Fruit fly (Drosophila melanogaster) whole organism, embryonic: ENCODE data around the gene CG5521.

Source experiments
- Ada2b ChIP-seq: fragments of 200-800 bp; sonication (Bioruptor generic); IDR thresholded peaks from 2 replicates; pipeline ENCODE4 v1.3.6; 2022; ENCODE audit warnings: missing biosample characterization, missing genetic modification characterization
- C15 ChIP-seq: fragments of 200-800 bp; sonication (Bioruptor generic); IDR thresholded peaks from 3 replicates; pipeline ENCODE4 v1.3.6; 2022; ENCODE audit warnings: missing biosample characterization, missing genetic modification characterization
- CG10147 ChIP-seq: fragments of 200-800 bp; sonication (Bioruptor generic); optimal IDR thresholded peaks from 2 replicates; lab custom pipeline; 2019; ENCODE audit warnings: missing biosample characterization, mild to moderate bottlenecking, missing genetic modification characterization, moderate library complexity
- CG10654 ChIP-seq: fragments of 200-800 bp; sonication (Bioruptor generic); optimal IDR thresholded peaks from 2 replicates; lab custom pipeline; 2016; ENCODE audit warnings: missing biosample characterization, missing genetic modification characterization
- CG12299 ChIP-seq: fragments of 200-800 bp; sonication (Bioruptor generic); optimal IDR thresholded peaks from 2 replicates; lab custom pipeline; 2018; ENCODE audit warnings: missing biosample characterization, mild to moderate bottlenecking, missing genetic modification characterization
- CG12391 ChIP-seq: fragments of 200-800 bp; sonication (Bioruptor generic); optimal IDR thresholded peaks from 3 replicates; lab custom pipeline; 2018; ENCODE audit warnings: missing biosample characterization, mild to moderate bottlenecking, missing genetic modification characterization, moderate library complexity
- CG13624 ChIP-seq: fragments of 200-800 bp; sonication (Bioruptor generic); optimal IDR thresholded peaks from 2 replicates; lab custom pipeline; 2016; ENCODE audit warnings: missing biosample characterization, missing genetic modification characterization
- CG16815 ChIP-seq: fragments of 200-800 bp; sonication (Bioruptor generic); optimal IDR thresholded peaks from 3 replicates; lab custom pipeline; 2017; ENCODE audit warnings: missing biosample characterization, mild to moderate bottlenecking, missing genetic modification characterization
- CG18599 ChIP-seq: fragments of 200-800 bp; sonication (Bioruptor generic); optimal IDR thresholded peaks from 3 replicates; lab custom pipeline; 2017; ENCODE audit warnings: missing biosample characterization, missing genetic modification characterization, mild to moderate bottlenecking, moderate library complexity, missing genetic modification reagents
- CG32772 ChIP-seq: fragments of 200-800 bp; sonication (Bioruptor generic); IDR thresholded peaks from 2 replicates; pipeline ENCODE4 v1.3.6; 2022; ENCODE audit warnings: missing biosample characterization, missing genetic modification characterization
- CG3407 ChIP-seq: fragments of 200-800 bp; sonication (Bioruptor generic); optimal IDR thresholded peaks from 2 replicates; lab custom pipeline; 2018; ENCODE audit warnings: missing biosample characterization, mild to moderate bottlenecking, missing genetic modification characterization
- CG34224 ChIP-seq: fragments of 200-800 bp; sonication (Bioruptor generic); IDR thresholded peaks from 3 replicates; pipeline ENCODE4 v1.3.6; 2022; ENCODE audit warnings: missing biosample characterization, missing genetic modification characterization; ENCODE audit not compliant: partially characterized antibody
- CG34422 ChIP-seq: fragments of 200-800 bp; sonication (Bioruptor generic); IDR thresholded peaks from 3 replicates; pipeline ENCODE4 v1.3.6; 2022; ENCODE audit warnings: missing biosample characterization, missing genetic modification characterization
- CG4360 ChIP-seq: fragments of 200-800 bp; sonication (Bioruptor generic); IDR thresholded peaks from 2 replicates; pipeline ENCODE4 v1.3.6; 2022; ENCODE audit warnings: missing biosample characterization, missing genetic modification characterization
- CG5180 ChIP-seq: fragments of 200-800 bp; sonication (Bioruptor generic); optimal IDR thresholded peaks from 3 replicates; lab custom pipeline; 2017; ENCODE audit warnings: missing biosample characterization, missing genetic modification characterization, mild to moderate bottlenecking, moderate library complexity, missing genetic modification reagents
- CG6654 ChIP-seq: fragments of 200-800 bp; sonication (Bioruptor generic); optimal IDR thresholded peaks from 2 replicates; lab custom pipeline; 2017; ENCODE audit warnings: missing biosample characterization, mild to moderate bottlenecking, missing genetic modification characterization
- CG6854 ChIP-seq: fragments of 200-800 bp; sonication (Bioruptor generic); optimal IDR thresholded peaks from 3 replicates; lab custom pipeline; 2017; ENCODE audit warnings: missing biosample characterization, mild to moderate bottlenecking, missing genetic modification characterization
- CG7556 ChIP-seq: fragments of 200-800 bp; sonication (Bioruptor generic); optimal IDR thresholded peaks from 2 replicates; lab custom pipeline; 2017; ENCODE audit warnings: missing biosample characterization, mild to moderate bottlenecking, missing genetic modification characterization
- Doc3 ChIP-seq: fragments of 200-800 bp; sonication (Bioruptor generic); IDR thresholded peaks from 3 replicates; pipeline ENCODE4 v1.3.6; 2022; ENCODE audit warnings: missing biosample characterization, missing genetic modification characterization; ENCODE audit not compliant: partially characterized antibody
- Drgx ChIP-seq: fragments of 200-800 bp; sonication (Bioruptor generic); IDR thresholded peaks from 2 replicates; pipeline ENCODE4 v1.3.6; 2022; ENCODE audit warnings: missing biosample characterization, missing genetic modification characterization
- Fer3 ChIP-seq: fragments of 200-800 bp; sonication (Bioruptor generic); optimal IDR thresholded peaks from 2 replicates; lab custom pipeline; 2018; ENCODE audit warnings: missing biosample characterization, mild to moderate bottlenecking, missing genetic modification characterization, moderate library complexity
- Hr51 ChIP-seq, 2 experiments: fragments of 200-800 bp; sonication (Bioruptor generic); optimal IDR thresholded peaks; 2 replicates in 1 of 2; 3 replicates in 1 of 2; lab custom pipeline; 2016 to 2018; ENCODE audit warnings: missing biosample characterization in 2 of 2, missing genetic modification characterization in 2 of 2, mild to moderate bottlenecking in 1 of 2, moderate library complexity in 1 of 2
- PHDP ChIP-seq: fragments of 200-800 bp; sonication (Bioruptor generic); optimal IDR thresholded peaks from 3 replicates; lab custom pipeline; 2018; ENCODE audit warnings: missing biosample characterization, mild to moderate bottlenecking, missing genetic modification characterization, moderate library complexity
- Usf ChIP-seq: fragments of 200-800 bp; sonication (Bioruptor generic); optimal IDR thresholded peaks from 2 replicates; lab custom pipeline; 2017; ENCODE audit warnings: missing genotype, missing biosample characterization, missing genetic modification characterization
- al ChIP-seq: fragments of 200-800 bp; sonication (Bioruptor generic); IDR thresholded peaks from 2 replicates; pipeline ENCODE4 v1.3.6; 2022; ENCODE audit warnings: missing biosample characterization, missing genetic modification characterization
- aop ChIP-seq: fragments of 200-800 bp; sonication (Bioruptor generic); IDR thresholded peaks from 2 replicates; pipeline ENCODE4 v1.3.6; 2022; ENCODE audit warnings: missing biosample characterization, missing genetic modification characterization
- btn ChIP-seq: fragments of 200-800 bp; sonication (Bioruptor generic); optimal IDR thresholded peaks from 2 replicates; lab custom pipeline; 2016; ENCODE audit warnings: missing biosample characterization, missing genetic modification characterization
- cas ChIP-seq: fragments of 200-800 bp; sonication (Bioruptor generic); IDR thresholded peaks from 2 replicates; pipeline ENCODE4 v1.3.6; 2022; ENCODE audit warnings: missing biosample characterization, missing genetic modification characterization
- chinmo ChIP-seq: fragments of 200-800 bp; sonication (Bioruptor generic); IDR thresholded peaks from 4 replicates; pipeline ENCODE4 v1.3.6; 2022; ENCODE audit warnings: missing biosample characterization, missing genetic modification characterization; ENCODE audit not compliant: partially characterized antibody
- crc ChIP-seq: fragments of 200-800 bp; sonication (Bioruptor generic); optimal IDR thresholded peaks from 2 replicates; lab custom pipeline; 2016; ENCODE audit warnings: missing biosample characterization, missing genetic modification characterization
- cwo ChIP-seq: fragments of 200-800 bp; sonication (Bioruptor generic); optimal IDR thresholded peaks from 3 replicates; lab custom pipeline; 2017; ENCODE audit warnings: missing biosample characterization, missing genetic modification characterization, mild to moderate bottlenecking, moderate library complexity, missing genetic modification reagents
- inv ChIP-seq: fragments of 200-800 bp; sonication (Bioruptor generic); IDR thresholded peaks from 2 replicates; pipeline ENCODE4 v1.3.6; 2022; ENCODE audit warnings: missing biosample characterization, missing genetic modification characterization; ENCODE audit not compliant: partially characterized antibody
- jing ChIP-seq: fragments of 200-800 bp; sonication (Bioruptor generic); optimal IDR thresholded peaks from 2 replicates; lab custom pipeline; 2018; ENCODE audit warnings: missing biosample characterization, mild to moderate bottlenecking, missing genetic modification characterization
- kah ChIP-seq: fragments of 200-800 bp; sonication (Bioruptor generic); optimal IDR thresholded peaks from 2 replicates; lab custom pipeline; 2018; ENCODE audit warnings: missing biosample characterization, mild to moderate bottlenecking, missing genetic modification characterization
- lov ChIP-seq, 2 experiments: fragments of 200-800 bp in 1 of 2; fragments of >200 bp in 1 of 2; sonication (Bioruptor generic) in 1 of 2; IDR thresholded peaks in 1 of 2; optimal IDR thresholded peaks in 1 of 2; 2 replicates in 1 of 2; 3 replicates in 1 of 2; pipeline versions ENCODE4 v1.3.6 to Lab custom; 2017 to 2022; ENCODE audit warnings: missing biosample characterization in 1 of 2, missing genetic modification characterization in 1 of 2
- nau ChIP-seq: fragments of 200-800 bp; sonication (Bioruptor generic); optimal IDR thresholded peaks from 3 replicates; lab custom pipeline; 2017; ENCODE audit warnings: missing biosample characterization, mild to moderate bottlenecking, missing genetic modification characterization, missing genetic modification reagents
- odd ChIP-seq: fragments of 200-800 bp; sonication (Bioruptor generic); optimal IDR thresholded peaks from 2 replicates; lab custom pipeline; 2017; ENCODE audit warnings: missing biosample characterization, mild to moderate bottlenecking, missing genetic modification characterization
- prd ChIP-seq, 3 experiments: fragments of >200 bp in 2 of 3; fragments of 200-800 bp in 1 of 3; sonication (Bioruptor generic) in 1 of 3; optimal IDR thresholded peaks in 2 of 3; IDR thresholded peaks in 1 of 3; 2 replicates in 2 of 3; 3 replicates in 1 of 3; pipeline versions ENCODE4 v1.3.6 to Lab custom; 2017 to 2022; ENCODE audit warnings: missing biosample characterization in 1 of 3, missing genetic modification characterization in 1 of 3
- salm ChIP-seq: fragments of 200-800 bp; sonication (Bioruptor generic); optimal IDR thresholded peaks from 2 replicates; lab custom pipeline; 2018; ENCODE audit warnings: missing biosample characterization, mild to moderate bottlenecking, missing genetic modification characterization
- sc ChIP-seq, 3 experiments: fragments of >200 bp in 2 of 3; fragments of 200-800 bp in 1 of 3; sonication (Bioruptor generic) in 1 of 3; optimal IDR thresholded peaks; 2 replicates in 2 of 3; 3 replicates in 1 of 3; lab custom pipeline; 2017; ENCODE audit warnings: mild to moderate bottlenecking in 1 of 3, missing biosample characterization in 1 of 3, missing genetic modification characterization in 1 of 3, missing genetic modification reagents in 1 of 3
- sd ChIP-seq: fragments of 200-800 bp; sonication (Bioruptor generic); optimal IDR thresholded peaks from 3 replicates; lab custom pipeline; 2018; ENCODE audit warnings: missing biosample characterization, mild to moderate bottlenecking, missing genetic modification characterization, moderate library complexity
- sr ChIP-seq: fragments of 200-800 bp; sonication (Bioruptor generic); IDR thresholded peaks from 3 replicates; pipeline ENCODE4 v1.3.6; 2022; ENCODE audit warnings: missing biosample characterization, missing genetic modification characterization
- ssp ChIP-seq: fragments of 200-800 bp; sonication (Bioruptor generic); IDR thresholded peaks from 2 replicates; pipeline ENCODE4 v1.3.6; 2022; ENCODE audit warnings: missing biosample characterization, missing genetic modification characterization
- stc ChIP-seq: fragments of 200-800 bp; sonication (Bioruptor generic); IDR thresholded peaks from 2 replicates; pipeline ENCODE4 v1.3.6; 2022; ENCODE audit warnings: missing biosample characterization, missing genetic modification characterization
- vfl ChIP-seq: fragments of 200-800 bp; sonication (Bioruptor generic); optimal IDR thresholded peaks from 2 replicates; lab custom pipeline; 2016; ENCODE audit warnings: missing biosample characterization, missing genetic modification characterization
- vvl ChIP-seq: fragments of 200-800 bp; sonication (Bioruptor generic); IDR thresholded peaks from 2 replicates; pipeline ENCODE4 v1.3.6; 2022; ENCODE audit warnings: missing biosample characterization, missing genetic modification characterization

Gene CG5521

DNA sequence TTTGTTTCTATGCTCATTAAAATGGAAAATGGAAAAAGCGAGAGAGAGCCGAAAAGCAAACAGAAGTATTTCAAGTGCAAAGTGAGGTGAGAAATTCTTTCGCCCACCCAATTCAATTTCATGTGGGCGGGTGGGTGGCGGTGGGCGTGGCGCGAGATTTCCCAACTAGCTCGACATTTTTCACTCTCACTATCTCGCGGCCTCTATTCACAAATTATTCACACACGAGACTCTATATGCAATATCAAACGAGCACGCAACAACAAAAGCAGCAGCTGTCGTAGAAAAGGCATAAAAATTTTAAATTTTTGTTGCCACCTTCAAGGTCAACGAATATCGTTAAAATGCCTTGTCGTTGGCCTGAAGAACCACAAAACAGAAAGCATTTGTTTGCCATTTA lies 47.9 kb upstream of the CG5521 start:
- TF ChIP-seq CG16815 (GFP tag; lab: Kevin White, UChicago): no peak
- no peak for TF ChIP-seq ssp (GFP tag; lab: Robert Waterston, UW)
- peak; percentile 8 for TF ChIP-seq CG5180 (GFP tag; lab: Kevin White, UChicago)
- TF ChIP-seq nau (GFP tag; lab: Kevin White, UChicago): peak; percentile 17
- TF ChIP-seq cas (GFP tag; lab: Robert Waterston, UW): 0 out of 2 replicates have a peak, but pooled peaks have one; percentile 7
- TF ChIP-seq cwo (GFP tag; lab: Kevin White, UChicago): peak; percentile 27
- TF ChIP-seq CG34224 (GFP tag; lab: Robert Waterston, UW): no peak
- TF ChIP-seq sd (tag; lab: Kevin White, UChicago): peak; percentile 83
- TF ChIP-seq chinmo (GFP tag; lab: Robert Waterston, UW): peak; percentile 77; the same call in 1 of the 4 replicates
- peak; percentile 94 for TF ChIP-seq sr (GFP tag; lab: Robert Waterston, UW)
- 0 out of 2 replicates have a peak, but pooled peaks have one; percentile 32 for TF ChIP-seq vvl
- no peak for TF ChIP-seq vfl (GFP tag; lab: Kevin White, UChicago)
- peak; percentile 55; the same call in 1 of the 2 replicates for TF ChIP-seq CG4360 (GFP tag; lab: Robert Waterston, UW)

DNA sequence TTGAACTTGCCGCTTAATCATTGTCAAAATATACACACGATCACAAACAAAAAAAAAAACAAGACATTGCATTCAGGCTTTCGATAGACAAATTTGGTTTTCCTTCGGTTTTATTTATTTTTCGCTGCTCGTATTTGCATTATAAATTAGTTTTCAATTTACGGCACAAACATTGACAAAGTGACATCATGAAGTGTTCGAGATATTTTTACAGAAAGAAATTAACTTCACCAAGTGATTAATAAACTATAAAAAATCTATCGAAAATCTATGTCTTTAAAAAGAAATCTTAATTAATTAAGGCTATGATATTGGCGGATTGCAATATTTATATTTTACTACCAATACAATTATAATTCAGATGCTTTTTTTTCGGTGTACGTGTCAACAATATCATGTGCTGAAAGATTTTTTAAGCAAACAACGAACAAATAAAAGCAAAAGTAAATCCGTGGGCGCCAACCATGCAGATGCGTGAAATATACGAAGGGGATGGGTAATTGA lies 42.8 kb upstream of the CG5521 start:
- TF ChIP-seq C15 (GFP tag; lab: Robert Waterston, UW): 0 out of 3 replicates have a peak, but pooled peaks have one; percentile 54
- TF ChIP-seq CG6854: peak; percentile 56
- peak; percentile 30; the same call in 1 of the 2 replicates for TF ChIP-seq al (GFP tag; lab: Robert Waterston, UW)
- peak; percentile 32 for TF ChIP-seq kah (GFP tag; lab: Kevin White, UChicago)
- TF ChIP-seq CG34422 (GFP tag; lab: Robert Waterston, UW): 0 out of 3 replicates have a peak, but pooled peaks have one; percentile 36
- TF ChIP-seq CG12299: peak; percentile 37
- no peak for TF ChIP-seq lov (optimal IDR thresholded peaks at IDR 0.05; lab: Kevin White, UChicago)
- no peak for TF ChIP-seq lov (GFP tag; IDR thresholded peaks at IDR 0.05; lab: Robert Waterston, UW)
- TF ChIP-seq CG10654: peak; percentile 43
- TF ChIP-seq Doc3 (GFP tag; lab: Robert Waterston, UW): no peak
- peak; percentile 32 for TF ChIP-seq CG12391
- peak; percentile 66 for TF ChIP-seq CG3407 (GFP tag; lab: Kevin White, UChicago)
- TF ChIP-seq btn (GFP tag; lab: Kevin White, UChicago): no peak
- peak; percentile 49 for TF ChIP-seq CG7556 (GFP tag; lab: Kevin White, UChicago)
- TF ChIP-seq stc: 0 out of 2 replicates have a peak, but pooled peaks have one; percentile 5
- no peak for TF ChIP-seq CG6654 (GFP tag; lab: Kevin White, UChicago)
- no peak for TF ChIP-seq aop
- TF ChIP-seq prd (optimal IDR thresholded peaks at IDR 0.05; lab: Kevin White, UChicago): no peak
- peak; percentile 52; the same call in 2 of the 3 replicates for TF ChIP-seq prd (GFP tag; IDR thresholded peaks at IDR 0.05; lab: Robert Waterston, UW)
- TF ChIP-seq PHDP (tag; lab: Kevin White, UChicago): peak; percentile 59
- no peak for TF ChIP-seq crc (GFP tag; lab: Kevin White, UChicago)
- no peak for TF ChIP-seq CG32772 (GFP tag; lab: Robert Waterston, UW)
- no peak for TF ChIP-seq Usf (GFP tag; lab: Kevin White, UChicago)
- TF ChIP-seq Ada2b: peak; percentile 42; the same call in 1 of the 2 replicates
- TF ChIP-seq inv (GFP tag; lab: Robert Waterston, UW): no peak
- TF ChIP-seq Drgx (GFP tag; lab: Robert Waterston, UW): no peak
- TF ChIP-seq CG13624: peak; percentile 50
- TF ChIP-seq Hr51 (GFP tag; optimal IDR thresholded peaks at IDR 0.05; lab: Kevin White, UChicago): peak in 1 of 2 experiments; percentile 36
- TF ChIP-seq odd: peak; percentile 54
- TF ChIP-seq CG10147 (GFP tag; lab: Kevin White, UChicago): peak; percentile 45
- TF ChIP-seq sc (optimal IDR thresholded peaks at IDR 0.05; lab: Kevin White, UChicago): no peak
- peak; percentile 41 for TF ChIP-seq sc (GFP tag; optimal IDR thresholded peaks at IDR 0.05; lab: Kevin White, UChicago)
- no peak for TF ChIP-seq jing
- TF ChIP-seq CG18599: peak; percentile 27
- peak; percentile 53 for TF ChIP-seq salm (tag; lab: Kevin White, UChicago)
- TF ChIP-seq Fer3 (tag; lab: Kevin White, UChicago): peak; percentile 53
